Worm (Caenorhabditis elegans) whole organism, L2 larva: ENCODE results near the gene lsm-8.

Source experiments
- ama-1 ChIP-seq: fragments of 150-350 bp; optimal IDR thresholded peaks from 2 replicates; lab custom pipeline; 2018; ENCODE audit warnings: inconsistent platforms
- ceh-16 ChIP-seq: fragments of 150-350 bp; optimal IDR thresholded peaks from 2 replicates; lab custom pipeline; 2014; ENCODE audit warnings: missing biosample characterization, missing genetic modification characterization
- nhr-237 ChIP-seq: fragments of 150-350 bp; optimal IDR thresholded peaks from 2 replicates; lab custom pipeline; 2014; ENCODE audit warnings: missing biosample characterization, missing genetic modification characterization
- nhr-77 ChIP-seq: fragments of 150-350 bp; optimal IDR thresholded peaks from 2 replicates; lab custom pipeline; 2014; ENCODE audit warnings: missing biosample characterization, missing genetic modification characterization
- unc-39 ChIP-seq: fragments of 150-350 bp; optimal IDR thresholded peaks from 2 replicates; lab custom pipeline; 2014; ENCODE audit warnings: missing biosample characterization, missing genetic modification characterization
- ztf-4 ChIP-seq: fragments of 150-350 bp; optimal IDR thresholded peaks from 2 replicates; lab custom pipeline; 2014; ENCODE audit warnings: missing biosample characterization, missing genetic modification characterization

DNA sequence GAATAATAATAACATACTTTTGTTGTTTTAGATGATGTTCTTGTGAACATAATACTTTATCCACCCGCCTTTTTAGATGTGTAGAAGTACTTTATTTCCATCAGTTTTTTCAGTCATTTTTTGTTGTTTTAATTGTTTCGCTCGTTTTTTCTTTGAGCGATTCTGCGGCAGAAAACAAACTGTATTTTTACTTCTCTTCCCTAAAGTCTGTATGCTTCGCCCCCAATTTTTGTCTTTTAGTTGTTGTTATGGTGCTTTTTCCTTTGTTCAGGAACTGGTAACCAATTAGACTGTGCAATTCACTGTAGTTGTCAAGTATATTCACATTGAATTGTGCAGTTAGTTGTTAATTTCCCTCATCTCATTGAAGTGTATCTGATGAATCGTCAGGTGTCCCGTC lies 554 bp upstream of the lsm-8 start:
- TF ChIP-seq unc-39 (tag; lab: Kevin White, UChicago) (no peak), ama-1 (lab: Kevin White, UChicago) (no peak), nhr-77 (no peak), ceh-16 (tag; lab: Kevin White, UChicago) (no peak), nhr-237 (tag; lab: Kevin White, UChicago) (no peak), ztf-4 (no peak)
